Worm (Caenorhabditis elegans): Measurements from ENCODE around the gene praf-3.

Gene praf-3

DNA sequence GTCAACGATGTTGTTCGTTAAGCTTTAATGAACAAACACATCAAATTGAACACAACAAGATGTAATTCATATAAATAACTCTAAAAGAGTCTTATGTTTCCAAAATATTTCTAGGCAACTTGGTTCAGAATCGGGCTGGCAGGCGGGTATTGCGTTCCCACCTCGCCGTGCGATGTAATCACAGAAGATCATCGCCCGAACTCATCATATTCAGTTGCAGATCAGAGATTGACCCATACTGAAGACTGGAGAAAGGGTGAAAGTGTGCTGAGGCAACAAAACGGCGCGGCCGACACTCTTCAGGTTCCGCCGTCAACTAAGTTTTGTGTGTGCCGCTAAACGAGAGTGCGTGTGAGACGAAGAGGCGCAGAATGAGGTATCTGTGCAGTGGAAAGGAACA is 48.7 kb downstream of the praf-3 start (continued):
- TF ChIP-seq ceh-6 (GFP tag; optimal IDR thresholded peaks at IDR 0.05) = no peak
- TF ChIP-seq fax-1 (tag; optimal IDR thresholded peaks at IDR 0.05) = no peak
- TF ChIP-seq T23F11.4 (GFP tag; optimal IDR thresholded peaks at IDR 0.05) = no peak
- TF ChIP-seq hlh-13 (GFP tag; optimal IDR thresholded peaks at IDR 0.05) = no peak
- TF ChIP-seq ref-2 (tag; optimal IDR thresholded peaks at IDR 0.05) = peak; percentile 19
- TF ChIP-seq pha-4 (tag; optimal IDR thresholded peaks at IDR 0.05) = no peak
- peak; percentile 40 for TF ChIP-seq nfya-1 (tag; optimal IDR thresholded peaks at IDR 0.05)
- TF ChIP-seq syd-9 (tag; optimal IDR thresholded peaks at IDR 0.05) = peak; percentile 49
- TF ChIP-seq nhr-11 (tag; optimal IDR thresholded peaks at IDR 0.05) = no peak
- peak; percentile 37 for TF ChIP-seq unc-42 (tag; optimal IDR thresholded peaks at IDR 0.05)
- peak; percentile 96 for TF ChIP-seq ama-1 (optimal IDR thresholded peaks at IDR 0.05)
- no peak for TF ChIP-seq sox-4 (tag; optimal IDR thresholded peaks at IDR 0.05)
- no peak for TF ChIP-seq npax-4 (tag; optimal IDR thresholded peaks at IDR 0.05)
- peak; percentile 52 for TF ChIP-seq elt-2 (tag; optimal IDR thresholded peaks at IDR 0.05)
- TF ChIP-seq ceh-24 (tag; optimal IDR thresholded peaks at IDR 0.05) = no peak
- TF ChIP-seq dmd-4 (tag; optimal IDR thresholded peaks at IDR 0.05; ENCODE audit: borderline replicate concordance) = no peak
- no peak for TF ChIP-seq fkh-10 (GFP tag; optimal IDR thresholded peaks at IDR 0.05)
- peak; percentile 32 for TF ChIP-seq hlh-30 (tag; optimal IDR thresholded peaks at IDR 0.05; ENCODE audit: insufficient read depth)
- no peak for TF ChIP-seq ahr-1 (tag; optimal IDR thresholded peaks at IDR 0.05)
- no peak for TF ChIP-seq ets-4 (tag; optimal IDR thresholded peaks at IDR 0.05)
- no peak for TF ChIP-seq pros-1 (tag; optimal IDR thresholded peaks at IDR 0.05)
- no peak for TF ChIP-seq pqm-1 (tag; optimal IDR thresholded peaks at IDR 0.05)
- no peak for TF ChIP-seq nhr-232 (tag; optimal IDR thresholded peaks at IDR 0.05)
- TF ChIP-seq tbx-2 (tag; optimal IDR thresholded peaks at IDR 0.05) = peak; percentile 68
- peak; percentile 28 for TF ChIP-seq che-1 (tag; optimal IDR thresholded peaks at IDR 0.05)
- peak; percentile 27 for TF ChIP-seq C38D4.7 (GFP tag; optimal IDR thresholded peaks at IDR 0.05)
- TF ChIP-seq ttx-3 (tag; optimal IDR thresholded peaks at IDR 0.05) = no peak
- no peak for TF ChIP-seq Y22D7AL.16 (tag; optimal IDR thresholded peaks at IDR 0.05)
- TF ChIP-seq hlh-15 (tag; optimal IDR thresholded peaks at IDR 0.05) = no peak
- no peak for TF ChIP-seq ceh-2 (tag; optimal IDR thresholded peaks at IDR 0.05)
- no peak for TF ChIP-seq mec-3 (tag; optimal IDR thresholded peaks at IDR 0.05; ENCODE audit: borderline replicate concordance)
- TF ChIP-seq madf-2 (tag; optimal IDR thresholded peaks at IDR 0.05) = no peak
- TF ChIP-seq C08G9.2 (tag; optimal IDR thresholded peaks at IDR 0.05) = no peak
- no peak for TF ChIP-seq K09A11.1 (tag; optimal IDR thresholded peaks at IDR 0.05; ENCODE audit: insufficient read depth)
- no peak for TF ChIP-seq pag-3 (tag; optimal IDR thresholded peaks at IDR 0.05; ENCODE audit: borderline replicate concordance)
- no peak for TF ChIP-seq pha-2 (tag; optimal IDR thresholded peaks at IDR 0.05)
- TF ChIP-seq ceh-31 (tag; optimal IDR thresholded peaks at IDR 0.05) = peak; percentile 21

Data from whole organism, late embryonic.